Worm (Caenorhabditis elegans): ENCODE results near the gene F09A5.3.

DNA sequence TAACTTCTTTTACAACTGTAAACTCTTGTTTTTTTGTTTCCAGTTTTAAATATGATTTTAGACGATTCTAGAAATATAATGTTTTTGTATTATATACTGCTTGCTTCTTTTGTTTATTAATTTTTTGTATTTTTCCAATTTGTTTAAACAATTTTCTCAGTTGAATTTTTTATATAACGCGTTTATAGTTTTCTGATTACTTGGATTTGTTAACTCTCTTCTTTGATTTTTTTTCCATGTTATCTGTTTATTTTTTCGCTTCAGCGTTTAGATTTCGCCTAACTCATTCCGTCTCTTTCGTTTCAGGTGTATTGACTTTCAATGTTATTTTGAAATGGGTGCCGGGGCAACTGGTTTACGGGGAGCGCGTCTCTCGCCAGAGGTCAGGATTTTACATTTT is 49.5 kb downstream of the F09A5.3 start, which contains the start of gene gpa-6:
- TF ChIP-seq T22C8.4 (GFP tag; IDR thresholded peaks at IDR 0.05): no peak
- no peak for TF ChIP-seq cog-1 (tag; optimal IDR thresholded peaks at IDR 0.05)
- no peak for TF ChIP-seq ztf-29 (GFP tag; IDR thresholded peaks at IDR 0.05)

All from whole organism, midembryonic.